Worm (Caenorhabditis elegans) whole organism, midembryonic: ENCODE measurements around the gene jmjd-1.2.

ENCODE experiments used
- T22C8.4 ChIP-seq: fragments of 200-800 bp; sonication (Bioruptor generic); IDR thresholded peaks from 2 replicates; pipeline ENCODE4 v1.3.6; 2022; ENCODE audit warnings: missing genetic modification characterization, missing compliant biosample characterization
- cog-1 ChIP-seq: sonication (generic microtip); optimal IDR thresholded peaks from 2 replicates; lab custom pipeline; 2016; ENCODE audit warnings: missing genetic modification characterization, missing compliant biosample characterization
- flt-1 ChIP-seq: fragments of 200-800 bp; sonication (Bioruptor generic); IDR thresholded peaks from 2 replicates; pipeline ENCODE4 v1.3.6; 2022; ENCODE audit warnings: missing genetic modification characterization, missing compliant biosample characterization
- klf-2 ChIP-seq: fragments of 200-800 bp; sonication (Bioruptor generic); conservative IDR thresholded peaks from 2 replicates; pipeline ENCODE4 v1.3.6; 2022; ENCODE audit warnings: missing genetic modification reagents, missing genetic modification characterization, missing compliant biosample characterization
- med-1 ChIP-seq: sonication (generic microtip); optimal IDR thresholded peaks from 2 replicates; lab custom pipeline; 2017; ENCODE audit warnings: missing genetic modification characterization, mild to moderate bottlenecking, missing compliant biosample characterization, antibody characterized with exemption, missing genetic modification reagents; ENCODE audit not compliant: insufficient read depth
- ref-1 ChIP-seq: fragments of 200-800 bp; sonication (Bioruptor generic); conservative IDR thresholded peaks from 2 replicates; pipeline ENCODE4 v1.3.6; 2022; ENCODE audit warnings: missing genetic modification reagents, missing genetic modification characterization, missing compliant biosample characterization
- tab-1 ChIP-seq: fragments of 200-800 bp; sonication (Bioruptor generic); IDR thresholded peaks from 2 replicates; pipeline ENCODE4 v1.3.6; 2022; ENCODE audit warnings: missing genetic modification characterization, missing compliant biosample characterization
- ztf-23 ChIP-seq: fragments of 200-800 bp; sonication (Bioruptor generic); IDR thresholded peaks from 2 replicates; pipeline ENCODE4 v1.3.6; 2022; ENCODE audit warnings: missing genetic modification reagents, missing genetic modification characterization, missing compliant biosample characterization
- ztf-29 ChIP-seq: fragments of 200-800 bp; sonication (Bioruptor generic); IDR thresholded peaks from 2 replicates; pipeline ENCODE4 v1.3.6; 2022; ENCODE audit warnings: missing genetic modification reagents, missing genetic modification characterization, missing compliant biosample characterization

- TF ChIP-seq tab-1 = no peak
- TF ChIP-seq ztf-23 (GFP tag; lab: Robert Waterston, UW) = no peak
- TF ChIP-seq ref-1 (GFP tag; lab: Robert Waterston, UW) = no peak
- TF ChIP-seq flt-1 (GFP tag; lab: Robert Waterston, UW) = no peak
- no peak for TF ChIP-seq med-1 (GFP tag; lab: Kevin White, UChicago)
- TF ChIP-seq ztf-29 (GFP tag; lab: Robert Waterston, UW) = no peak
- TF ChIP-seq cog-1 (tag; lab: Kevin White, UChicago) = no peak
- no peak for TF ChIP-seq T22C8.4 (GFP tag; lab: Robert Waterston, UW)
- no peak for TF ChIP-seq klf-2
Measured at ce11 chrIV:4683149-4683548, 22.4 kb downstream of the jmjd-1.2 start.
